Fruit fly (Drosophila melanogaster): ENCODE data around the gene Atg12.

DNA sequence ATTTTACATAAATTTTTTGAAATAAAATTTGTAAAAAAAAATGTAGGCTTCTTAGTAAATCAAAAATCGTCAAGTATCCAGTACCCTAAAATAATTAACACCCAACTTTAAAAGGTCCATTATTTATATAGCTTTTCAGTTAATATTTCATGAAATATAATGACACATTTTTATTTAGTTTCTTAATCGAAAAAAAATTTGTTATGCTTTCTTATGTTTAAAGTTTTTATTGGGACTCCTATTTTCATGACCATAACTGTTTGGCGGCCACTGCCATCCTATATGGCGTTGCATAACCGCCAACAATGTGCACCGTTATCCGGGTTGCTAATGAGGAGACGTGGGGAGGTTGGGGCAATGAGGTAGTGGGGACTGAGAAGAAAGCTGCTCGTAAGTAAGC is 28.3 kb upstream of the Atg12 start:
- TF ChIP-seq Eip93F (GFP tag; optimal IDR thresholded peaks at IDR 0.05) (no peak), Lpt (GFP tag; optimal IDR thresholded peaks at IDR 0.05) (no peak), CG6808 (GFP tag; optimal IDR thresholded peaks at IDR 0.05) (no peak), fkh (GFP tag; optimal IDR thresholded peaks at IDR 0.05) (no peak), salr (GFP tag; optimal IDR thresholded peaks at IDR 0.05) (no peak), Gug (GFP tag; IDR thresholded peaks at IDR 0.05) (peak; percentile 29; the same call in 1 of the 2 replicates), Blimp-1 (GFP tag; optimal IDR thresholded peaks at IDR 0.05) (no peak), CG31627 (GFP tag; optimal IDR thresholded peaks at IDR 0.05) (no peak), acj6 (GFP tag; optimal IDR thresholded peaks at IDR 0.05) (no peak)
